Fruit fly (Drosophila melanogaster) Kc167 (cell line): ENCODE results near the gene CkIIbeta.

ENCODE experiments used
- h ChIP-seq: fragments of >200 bp; optimal IDR thresholded peaks from 3 replicates; lab custom pipeline; 2018; ENCODE audit warnings: missing external identifiers
- insv ChIP-seq: fragments of >200 bp; optimal IDR thresholded peaks from 3 replicates; lab custom pipeline; 2018; ENCODE audit warnings: missing external identifiers
- psq ChIP-seq: fragments of >200 bp; optimal IDR thresholded peaks from 2 replicates; lab custom pipeline; 2017; ENCODE audit warnings: missing external identifiers

- TF ChIP-seq psq (lab: Kevin White, UChicago) = no peak
- no peak for TF ChIP-seq insv (lab: Kevin White, UChicago)
- no peak for TF ChIP-seq h (lab: Kevin White, UChicago)
Measured at dm6 chrX:11813721-11814161, 21.4 kb downstream of the CkIIbeta start.
